Worm (Caenorhabditis elegans) whole organism, early embryonic: Measurements from ENCODE around the gene F20B6.4.
A peak's percentile ranks its signal among the peaks of the same experiment; 100 is the strongest.

Experiments used
- B0310.2 ChIP-seq: sonication (generic microtip); optimal IDR thresholded peaks from 2 replicates; lab custom pipeline; 2016; ENCODE audit warnings: mild to moderate bottlenecking, missing genetic modification characterization, missing compliant biosample characterization
- F13C5.2 ChIP-seq: sonication (generic microtip); optimal IDR thresholded peaks from 2 replicates; lab custom pipeline; 2017; ENCODE audit warnings: mild to moderate bottlenecking, missing genetic modification characterization, inconsistent platforms, missing compliant biosample characterization
- aly-1 ChIP-seq: sonication (generic microtip); optimal IDR thresholded peaks from 2 replicates; lab custom pipeline; 2016; ENCODE audit warnings: missing genetic modification characterization, missing compliant biosample characterization
- ama-1 ChIP-seq: fragments of 150-350 bp; optimal IDR thresholded peaks from 2 replicates; lab custom pipeline; 2014
- ceh-13 ChIP-seq: fragments of 200-800 bp; sonication (Bioruptor generic); optimal IDR thresholded peaks from 2 replicates; lab custom pipeline; 2018; ENCODE audit warnings: mild to moderate bottlenecking, missing genetic modification characterization, missing compliant biosample characterization
- ceh-36 ChIP-seq: sonication (generic microtip); optimal IDR thresholded peaks from 2 replicates; lab custom pipeline; 2016; ENCODE audit warnings: missing genetic modification characterization, inconsistent platforms, missing compliant biosample characterization
- ets-7 ChIP-seq: sonication (generic microtip); optimal IDR thresholded peaks from 2 replicates; lab custom pipeline; 2016; ENCODE audit warnings: missing genotype, missing genetic modification characterization, missing compliant biosample characterization
- flt-1 ChIP-seq: fragments of 200-800 bp; sonication (Bioruptor generic); IDR thresholded peaks from 2 replicates; pipeline ENCODE4 v1.3.6; 2022; ENCODE audit warnings: missing genetic modification characterization, missing compliant biosample characterization
- hmbx-1 ChIP-seq: sonication (generic microtip); optimal IDR thresholded peaks from 2 replicates; lab custom pipeline; 2016; ENCODE audit warnings: mild to moderate bottlenecking, missing genetic modification characterization, missing compliant biosample characterization
- hmg-4 ChIP-seq: fragments of 200-800 bp; sonication (Bioruptor generic); optimal IDR thresholded peaks from 2 replicates; lab custom pipeline; 2018; ENCODE audit warnings: mild to moderate bottlenecking, missing genetic modification characterization, missing compliant biosample characterization
- hnd-1 ChIP-seq: sonication (generic microtip); optimal IDR thresholded peaks from 2 replicates; lab custom pipeline; 2016; ENCODE audit warnings: missing genetic modification characterization, missing compliant biosample characterization
- pes-1 ChIP-seq: fragments of 200-800 bp; sonication (Bioruptor generic); IDR thresholded peaks from 2 replicates; pipeline ENCODE4 v1.3.6; 2022; ENCODE audit warnings: missing genetic modification reagents, missing genetic modification characterization, missing compliant biosample characterization
- scrt-1 ChIP-seq: fragments of 200-800 bp; sonication (Bioruptor generic); IDR thresholded peaks from 2 replicates; pipeline ENCODE4 v1.3.6; 2022; ENCODE audit warnings: missing genetic modification characterization, missing compliant biosample characterization
- sea-1 ChIP-seq: fragments of 200-800 bp; sonication (Bioruptor generic); conservative IDR thresholded peaks from 2 replicates; pipeline ENCODE4 v1.3.6; 2022; ENCODE audit warnings: missing genetic modification characterization, missing compliant biosample characterization
- tbx-11 ChIP-seq: fragments of 200-800 bp; sonication (Bioruptor generic); IDR thresholded peaks from 2 replicates; pipeline ENCODE4 v1.3.6; 2022; ENCODE audit warnings: missing genetic modification characterization, missing compliant biosample characterization
- tbx-37 ChIP-seq: fragments of 200-800 bp; sonication (Bioruptor generic); conservative IDR thresholded peaks from 2 replicates; pipeline ENCODE4 v1.3.6; 2022; ENCODE audit warnings: missing genetic modification reagents, missing genetic modification characterization, missing compliant biosample characterization
- tra-4 ChIP-seq: sonication (generic microtip); optimal IDR thresholded peaks from 2 replicates; lab custom pipeline; 2017; ENCODE audit warnings: missing genetic modification characterization, missing compliant biosample characterization

The F20B6.4 gene

ce11 chrX:4167150-4167549 is 29.2 kb downstream of the F20B6.4 start, which contains the start of gene ZK470.14:
ZK470.14 (plus strand) TSS chrX:4167450.
- TF ChIP-seq F13C5.2 (tag; lab: Kevin White, UChicago) (no peak), aly-1 (tag; lab: Kevin White, UChicago) (no peak), B0310.2 (tag; lab: Kevin White, UChicago) (no peak), hnd-1 (tag; lab: Kevin White, UChicago) (no peak)

- TF ChIP-seq ceh-13 (GFP tag; lab: Kevin White, UChicago) (no peak), flt-1 (GFP tag; lab: Robert Waterston, UW) (no peak), F13C5.2 (tag; lab: Kevin White, UChicago) (no peak), tbx-11 (no peak), pes-1 (GFP tag; lab: Robert Waterston, UW) (no peak), ets-7 (tag; lab: Kevin White, UChicago) (no peak), hnd-1 (tag; lab: Kevin White, UChicago) (no peak), ceh-36 (tag; lab: Kevin White, UChicago) (no peak), B0310.2 (tag; lab: Kevin White, UChicago) (no peak), ama-1 (lab: Kevin White, UChicago) (no peak), sea-1 (GFP tag; lab: Robert Waterston, UW) (no peak), hmg-4 (GFP tag; lab: Kevin White, UChicago) (no peak), aly-1 (tag; lab: Kevin White, UChicago) (no peak), tra-4 (tag; lab: Kevin White, UChicago) (no peak)
Measured at ce11 chrX:4163391-4163790, 32.9 kb downstream of the F20B6.4 start, which contains the start of gene ZK470.1. ZK470.1 (plus strand) TSS chrX:4163691.

- TF ChIP-seq ceh-13 (GFP tag; lab: Kevin White, UChicago) (no peak), flt-1 (GFP tag; lab: Robert Waterston, UW) (no peak), pes-1 (GFP tag; lab: Robert Waterston, UW) (no peak), hmg-4 (GFP tag; lab: Kevin White, UChicago) (no peak), ama-1 (lab: Kevin White, UChicago) (no peak), ets-7 (tag; lab: Kevin White, UChicago) (no peak), tbx-11 (no peak), scrt-1 (GFP tag; lab: Robert Waterston, UW) (no peak), F13C5.2 (tag; lab: Kevin White, UChicago) (no peak), ceh-36 (tag; lab: Kevin White, UChicago) (no peak), tbx-37 (GFP tag; lab: Robert Waterston, UW) (no peak), aly-1 (tag; lab: Kevin White, UChicago) (no peak), tra-4 (tag; lab: Kevin White, UChicago) (no peak), hmbx-1 (no peak), hnd-1 (tag; lab: Kevin White, UChicago) (no peak), B0310.2 (tag; lab: Kevin White, UChicago) (no peak), sea-1 (GFP tag; lab: Robert Waterston, UW) (no peak)
Measured at ce11 chrX:4161938-4162337, 34.4 kb downstream of the F20B6.4 start.

ce11 chrX:4159929-4160328 is 36.4 kb downstream of the F20B6.4 start:
- TF ChIP-seq hnd-1 (tag; lab: Kevin White, UChicago) (no peak), F13C5.2 (tag; lab: Kevin White, UChicago) (no peak), tbx-11 (no peak), pes-1 (GFP tag; lab: Robert Waterston, UW) (no peak), ets-7 (tag; lab: Kevin White, UChicago) (no peak), ceh-13 (GFP tag; lab: Kevin White, UChicago) (no peak), sea-1 (GFP tag; lab: Robert Waterston, UW) (no peak), aly-1 (tag; lab: Kevin White, UChicago) (no peak), scrt-1 (GFP tag; lab: Robert Waterston, UW) (no peak), B0310.2 (tag; lab: Kevin White, UChicago) (no peak), ama-1 (lab: Kevin White, UChicago) (no peak), tra-4 (tag; lab: Kevin White, UChicago) (no peak)

ce11 chrX:4159185-4159871 is 37.0 kb downstream of the F20B6.4 start:
- TF ChIP-seq hnd-1 (tag; lab: Kevin White, UChicago), result no peak
- TF ChIP-seq hmbx-1, result no peak
- TF ChIP-seq scrt-1 (GFP tag; lab: Robert Waterston, UW), result no peak

ce11 chrX:4157896-4158295 is 38.4 kb downstream of the F20B6.4 start:
- TF ChIP-seq hnd-1 (tag; lab: Kevin White, UChicago) (no peak), flt-1 (GFP tag; lab: Robert Waterston, UW) (no peak), F13C5.2 (tag; lab: Kevin White, UChicago) (peak; percentile 14), hmg-4 (GFP tag; lab: Kevin White, UChicago) (peak; percentile 78), hmbx-1 (no peak), tbx-37 (GFP tag; lab: Robert Waterston, UW) (no peak), aly-1 (tag; lab: Kevin White, UChicago) (no peak), sea-1 (GFP tag; lab: Robert Waterston, UW) (no peak), tbx-11 (no peak), ama-1 (lab: Kevin White, UChicago) (no peak), tra-4 (tag; lab: Kevin White, UChicago) (no peak), ets-7 (tag; lab: Kevin White, UChicago) (no peak), scrt-1 (GFP tag; lab: Robert Waterston, UW) (0 out of 2 replicates have a peak, but pooled peaks have one; percentile 53), B0310.2 (tag; lab: Kevin White, UChicago) (no peak)

- TF ChIP-seq hmg-4 (GFP tag; lab: Kevin White, UChicago), result no peak
- no peak for TF ChIP-seq ceh-13 (GFP tag; lab: Kevin White, UChicago)
- no peak for TF ChIP-seq ama-1 (lab: Kevin White, UChicago)
- TF ChIP-seq F13C5.2 (tag; lab: Kevin White, UChicago), result no peak
- no peak for TF ChIP-seq aly-1 (tag; lab: Kevin White, UChicago)
- no peak for TF ChIP-seq sea-1 (GFP tag; lab: Robert Waterston, UW)
- TF ChIP-seq ceh-36 (tag; lab: Kevin White, UChicago), result no peak
- no peak for TF ChIP-seq hmbx-1
- TF ChIP-seq B0310.2 (tag; lab: Kevin White, UChicago), result no peak
- TF ChIP-seq tbx-37 (GFP tag; lab: Robert Waterston, UW), result no peak
- TF ChIP-seq tbx-11, result no peak
- TF ChIP-seq flt-1 (GFP tag; lab: Robert Waterston, UW), result no peak
- no peak for TF ChIP-seq scrt-1 (GFP tag; lab: Robert Waterston, UW)
- no peak for TF ChIP-seq ets-7 (tag; lab: Kevin White, UChicago)
- no peak for TF ChIP-seq hnd-1 (tag; lab: Kevin White, UChicago)
- no peak for TF ChIP-seq tra-4 (tag; lab: Kevin White, UChicago)
Measured at ce11 chrX:4154784-4155183, 41.5 kb downstream of the F20B6.4 start.
